Fruit fly (Drosophila melanogaster) whole organism, pupa: ENCODE data around the gene Tmf.

Experiments used
- CG10348 ChIP-seq: fragments of 200-800 bp; sonication (Bioruptor generic); IDR thresholded peaks from 2 replicates; pipeline ENCODE4 v1.3.6; 2022; ENCODE audit warnings: missing biosample characterization, missing genetic modification characterization
- CG12605 ChIP-seq: fragments of 200-800 bp; sonication (Bioruptor generic); IDR thresholded peaks from 2 replicates; pipeline ENCODE4 v1.3.6; 2022; ENCODE audit warnings: missing biosample characterization, missing genetic modification characterization
- CG13204 ChIP-seq: fragments of 200-800 bp; sonication (Bioruptor generic); optimal IDR thresholded peaks from 2 replicates; lab custom pipeline; 2018; ENCODE audit warnings: missing biosample characterization, mild to moderate bottlenecking, missing genetic modification characterization, moderate library complexity
- CG14655 ChIP-seq: fragments of 200-800 bp; sonication (Bioruptor generic); optimal IDR thresholded peaks from 3 replicates; lab custom pipeline; 2017; ENCODE audit warnings: mild to moderate bottlenecking, missing biosample characterization, missing genetic modification reagents, missing genetic modification characterization
- CG15710 ChIP-seq: fragments of 200-800 bp; sonication (Bioruptor generic); optimal IDR thresholded peaks from 2 replicates; lab custom pipeline; 2018; ENCODE audit warnings: missing biosample characterization, mild to moderate bottlenecking, missing genetic modification characterization, moderate library complexity
- CG17806 ChIP-seq: fragments of 200-800 bp; sonication (Bioruptor generic); optimal IDR thresholded peaks from 2 replicates; lab custom pipeline; 2018; ENCODE audit warnings: missing biosample characterization, mild to moderate bottlenecking, missing genetic modification characterization, moderate library complexity
- CG32121 ChIP-seq: fragments of 200-800 bp; sonication (Bioruptor generic); IDR thresholded peaks from 2 replicates; pipeline ENCODE4 v1.3.6; 2022; ENCODE audit warnings: missing biosample characterization, missing genetic modification characterization
- CG9948 ChIP-seq: fragments of 200-800 bp; sonication (Bioruptor generic); optimal IDR thresholded peaks from 2 replicates; lab custom pipeline; 2018; ENCODE audit warnings: missing biosample characterization, mild to moderate bottlenecking, missing genetic modification characterization, moderate library complexity
- EcR ChIP-seq: fragments of 200-800 bp; sonication (Bioruptor generic); optimal IDR thresholded peaks from 3 replicates; lab custom pipeline; 2019; ENCODE audit warnings: missing biosample characterization, missing genetic modification characterization, mild to moderate bottlenecking, moderate library complexity, missing genetic modification reagents
- Ets98B ChIP-seq: fragments of 200-800 bp; sonication (Bioruptor generic); IDR thresholded peaks from 2 replicates; pipeline ENCODE4 v1.3.6; 2022; ENCODE audit warnings: missing biosample characterization, missing genetic modification characterization
- Snoo ChIP-seq: fragments of 200-800 bp; sonication (Bioruptor generic); optimal IDR thresholded peaks from 3 replicates; lab custom pipeline; 2017; ENCODE audit warnings: missing biosample characterization, mild to moderate bottlenecking, missing genetic modification characterization, inconsistent platforms
- rn ChIP-seq: fragments of 200-800 bp; sonication (Bioruptor generic); IDR thresholded peaks from 2 replicates; pipeline ENCODE4 v1.3.6; 2022; ENCODE audit warnings: missing biosample characterization, missing genetic modification characterization

dm6 chrX:6860413-6861089, 16.4 kb downstream of the Tmf start:
- TF ChIP-seq CG13204 = no peak
- TF ChIP-seq CG17806 (tag; lab: Kevin White, UChicago) = no peak
- TF ChIP-seq Snoo (tag; lab: Kevin White, UChicago) = no peak
- peak; percentile 6; the same call in 1 of the 2 replicates for TF ChIP-seq Ets98B
- peak; percentile 38; the same call in 1 of the 2 replicates for TF ChIP-seq CG12605 (GFP tag; lab: Robert Waterston, UW)
- TF ChIP-seq CG32121 (GFP tag; lab: Robert Waterston, UW) = no peak
- TF ChIP-seq CG10348 = no peak
- peak; percentile 31 for TF ChIP-seq CG14655
- no peak for TF ChIP-seq EcR
- no peak for TF ChIP-seq rn (GFP tag; lab: Robert Waterston, UW)
- TF ChIP-seq CG15710 (tag; lab: Kevin White, UChicago) = no peak
- peak; percentile 12 for TF ChIP-seq CG9948 (tag; lab: Kevin White, UChicago)
